Worm (Caenorhabditis elegans) whole organism, L3 larva: ENCODE measurements around the gene T24F1.4.

Experiments
- ceh-28 ChIP-seq: fragments of 150-350 bp; optimal IDR thresholded peaks from 2 replicates; lab custom pipeline; 2014; ENCODE audit warnings: missing biosample characterization, missing genetic modification reagents, missing genetic modification characterization
- ceh-82 ChIP-seq: fragments of 150-350 bp; optimal IDR thresholded peaks from 2 replicates; lab custom pipeline; 2014; ENCODE audit warnings: missing biosample characterization, missing genetic modification characterization
- lin-39 ChIP-seq: fragments of 150-350 bp; optimal IDR thresholded peaks from 2 replicates; lab custom pipeline; 2018; ENCODE audit warnings: missing biosample characterization, missing genetic modification reagents, missing genetic modification characterization
- nhr-25 ChIP-seq: sonication (generic microtip); optimal IDR thresholded peaks from 2 replicates; lab custom pipeline; 2017; ENCODE audit warnings: missing biosample characterization, missing genetic modification characterization
- nhr-67 ChIP-seq: fragments of 150-350 bp; optimal IDR thresholded peaks from 2 replicates; lab custom pipeline; 2014; ENCODE audit warnings: missing biosample characterization, missing genetic modification characterization
- snpc-4 ChIP-seq: fragments of 150-350 bp; optimal IDR thresholded peaks from 2 replicates; lab custom pipeline; 2014; ENCODE audit warnings: missing biosample characterization, missing genetic modification characterization

DNA sequence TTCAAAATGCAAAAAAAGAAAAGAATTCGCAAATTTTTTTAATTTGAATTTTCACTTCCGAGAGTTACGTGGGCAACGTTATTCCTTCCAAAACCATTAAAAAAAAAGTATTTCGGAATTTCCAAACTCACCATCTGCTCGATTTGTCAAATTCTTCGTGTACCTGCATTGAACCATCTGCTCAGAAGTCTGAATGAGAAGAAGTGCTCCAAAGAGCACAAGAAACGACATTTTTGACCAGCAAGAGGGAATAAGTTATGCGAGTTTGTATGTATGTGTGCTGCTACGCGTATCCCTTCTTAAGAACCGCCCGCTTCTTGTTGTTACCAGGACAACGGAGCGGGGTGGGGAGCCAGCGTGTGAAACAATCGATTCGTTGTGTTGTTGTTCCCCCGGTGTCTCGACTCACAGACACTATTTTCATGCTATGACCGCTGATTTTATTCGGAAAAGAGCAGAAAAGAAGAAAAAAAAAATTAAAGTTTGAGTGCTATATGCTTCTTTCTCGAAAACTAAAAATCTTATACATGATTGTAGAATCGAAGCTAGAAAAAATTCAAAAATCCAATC is 29.3 kb upstream of the T24F1.4 start, which contains the start of gene lgc-20:
- TF ChIP-seq nhr-25 (tag; lab: Kevin White, UChicago) (no peak), snpc-4 (no peak), ceh-28 (tag; lab: Kevin White, UChicago) (no peak), ceh-82 (tag; lab: Kevin White, UChicago) (no peak), nhr-67 (tag; lab: Kevin White, UChicago) (no peak), lin-39 (tag; lab: Kevin White, UChicago) (no peak)
